Worm (Caenorhabditis elegans) whole organism, mixed stage, embryonic: ENCODE data around the gene bca-1.

ENCODE experiments used
- ham-2 ChIP-seq: fragments of 200-800 bp; sonication (Bioruptor generic); optimal IDR thresholded peaks from 2 replicates; lab custom pipeline; 2018; ENCODE audit warnings: mild to moderate bottlenecking, missing genetic modification characterization, missing compliant biosample characterization
- lsy-2 ChIP-seq: fragments of 150-350 bp; optimal IDR thresholded peaks from 2 replicates; lab custom pipeline; 2014; ENCODE audit warnings: missing biosample characterization, missing genetic modification characterization
- mab-5 ChIP-seq: fragments of 150-350 bp; optimal IDR thresholded peaks from 2 replicates; lab custom pipeline; 2014; ENCODE audit warnings: missing biosample characterization, missing genetic modification characterization
- nhr-76 ChIP-seq: sonication (generic microtip); optimal IDR thresholded peaks from 2 replicates; lab custom pipeline; 2017; ENCODE audit warnings: missing biosample characterization, missing genetic modification characterization
- pha-4 ChIP-seq: fragments of 150-350 bp; optimal IDR thresholded peaks from 2 replicates; lab custom pipeline; 2018; ENCODE audit warnings: missing biosample characterization, missing genetic modification reagents, missing genetic modification characterization
- unc-62 ChIP-seq: fragments of 150-350 bp; optimal IDR thresholded peaks from 2 replicates; lab custom pipeline; 2014; ENCODE audit warnings: missing biosample characterization, missing genetic modification reagents, missing genetic modification characterization
- ztf-11 ChIP-seq: fragments of 150-350 bp; optimal IDR thresholded peaks from 2 replicates; lab custom pipeline; 2014; ENCODE audit warnings: missing biosample characterization, missing genetic modification characterization

- TF ChIP-seq mab-5 (tag; lab: Kevin White, UChicago) (no peak), unc-62 (no peak), nhr-76 (tag; lab: Kevin White, UChicago) (no peak), pha-4 (tag; lab: Kevin White, UChicago) (no peak), ham-2 (no peak), ztf-11 (tag; lab: Kevin White, UChicago) (no peak), lsy-2 (tag; lab: Kevin White, UChicago) (no peak)
Measured at ce11 chrX:6232998-6233626, 28.6 kb upstream of the bca-1 start, which contains the start of gene C14F11.4.
